Fruit fly (Drosophila melanogaster) whole organism, wandering third instar larva: ENCODE data around the gene CG13606.
A peak's percentile ranks its signal among the peaks of the same experiment; 100 is the strongest.

Source experiments
- Dfd ChIP-seq: fragments of >200 bp; optimal IDR thresholded peaks from 2 replicates; lab custom pipeline; 2017; ENCODE audit warnings: missing biosample characterization, missing genetic modification characterization
- Mio ChIP-seq: sonication (Bioruptor generic); optimal IDR thresholded peaks from 2 replicates; lab custom pipeline; 2016; ENCODE audit warnings: missing biosample characterization, missing genetic modification characterization
- OdsH ChIP-seq: fragments of 200-800 bp; sonication (Bioruptor generic); optimal IDR thresholded peaks from 2 replicates; lab custom pipeline; 2016; ENCODE audit warnings: missing biosample characterization, mild to moderate bottlenecking, missing genetic modification characterization
- ey ChIP-seq: fragments of 200-800 bp; sonication (Bioruptor generic); optimal IDR thresholded peaks from 2 replicates; lab custom pipeline; 2016; ENCODE audit warnings: missing biosample characterization, missing genetic modification characterization
- h ChIP-seq: fragments of 200-800 bp; sonication (Bioruptor generic); optimal IDR thresholded peaks from 3 replicates; lab custom pipeline; 2016; ENCODE audit warnings: missing biosample characterization, mild to moderate bottlenecking, missing genetic modification characterization
- pan ChIP-seq: fragments of >200 bp; optimal IDR thresholded peaks from 2 replicates; lab custom pipeline; 2017
- psq ChIP-seq: fragments of 200-800 bp; sonication (Bioruptor generic); optimal IDR thresholded peaks from 3 replicates; lab custom pipeline; 2017; ENCODE audit warnings: missing biosample characterization, mild to moderate bottlenecking, missing genetic modification characterization, moderate library complexity
- woc ChIP-seq: sonication (Bioruptor generic); optimal IDR thresholded peaks from 2 replicates; lab custom pipeline; 2016; ENCODE audit warnings: missing biosample characterization, mild to moderate bottlenecking, missing genetic modification characterization

DNA sequence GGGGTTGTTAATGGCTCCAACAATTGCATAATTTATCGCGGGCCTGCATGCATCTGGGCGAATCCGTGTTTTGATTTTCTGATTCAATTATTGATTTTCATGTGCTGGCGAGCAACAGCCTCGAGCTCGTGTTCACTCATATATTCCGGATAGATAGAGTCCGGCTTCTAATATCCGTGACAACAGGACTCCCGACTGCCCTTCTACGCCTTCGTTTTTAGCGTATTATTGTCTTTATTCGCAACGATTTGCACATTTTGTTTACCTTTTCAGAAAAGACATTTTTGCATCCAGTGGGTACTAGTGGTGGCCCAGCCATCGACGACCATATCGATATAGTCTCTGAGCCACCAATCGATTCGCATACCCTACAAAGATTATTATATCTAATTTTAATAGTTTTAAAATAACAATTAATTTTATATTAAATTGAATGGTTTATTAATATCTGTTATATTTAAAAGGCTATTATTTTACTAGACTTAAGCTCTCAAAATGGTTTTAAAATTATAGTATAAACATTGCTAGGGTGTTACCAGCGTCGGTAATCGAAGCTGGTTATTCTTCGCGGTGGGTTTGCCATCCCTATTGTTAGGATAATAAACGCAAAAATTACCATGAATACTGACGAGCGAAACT is 11.1 kb upstream of the CG13606 start, which contains the start of the genes Myo95E and TBC1d7:
- TF ChIP-seq pan, result no peak
- peak; percentile 58 for TF ChIP-seq ey
- no peak for TF ChIP-seq Dfd (GFP tag; lab: Kevin White, UChicago)
- TF ChIP-seq woc (GFP tag; lab: Kevin White, UChicago), result peak; percentile 74
- no peak for TF ChIP-seq Mio (GFP tag; lab: Kevin White, UChicago)
- peak; percentile 83 for TF ChIP-seq OdsH (GFP tag; lab: Kevin White, UChicago)
- TF ChIP-seq psq (GFP tag; lab: Kevin White, UChicago), result peak; percentile 82
- no peak for TF ChIP-seq h (GFP tag; lab: Kevin White, UChicago)
